Fruit fly (Drosophila melanogaster): ENCODE measurements around the gene H2.0.

DNA sequence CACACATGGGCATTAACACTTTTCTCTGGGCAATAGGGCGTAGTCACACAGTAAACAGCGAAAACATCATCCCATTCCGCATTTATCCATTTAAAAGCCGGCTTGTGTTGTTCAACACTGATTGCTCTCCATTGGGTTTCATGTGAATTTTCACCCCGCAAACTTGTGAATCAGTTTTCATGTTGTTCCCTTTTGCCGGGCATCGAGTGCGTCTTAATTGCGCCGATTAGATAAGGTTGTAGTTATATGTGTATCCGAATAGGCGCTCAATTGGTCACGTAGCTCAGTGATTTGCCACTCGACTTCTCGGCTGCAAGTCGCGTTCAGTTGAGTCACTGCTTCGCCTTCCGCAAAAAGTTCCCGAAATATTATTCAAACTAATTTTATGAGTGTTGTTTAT is 32.3 kb downstream of the H2.0 start:
- TF ChIP-seq gl (tag; optimal IDR thresholded peaks at IDR 0.05) (no peak), rn (GFP tag; IDR thresholded peaks at IDR 0.05) (no peak)
